Fruit fly (Drosophila melanogaster): Measurements from ENCODE around the gene CG31642.
A peak's percentile ranks its signal among the peaks of the same experiment; 100 is the strongest.

CG31642 gene

dm6 chr2L:6082936-6083627 lies 35.2 kb upstream of the CG31642 start (continued):
- TF ChIP-seq CG3281 (GFP tag; optimal IDR thresholded peaks at IDR 0.05) (peak; percentile 32), CG13287 (GFP tag; IDR thresholded peaks at IDR 0.05; ENCODE audit: partially characterized antibody) (0 out of 2 replicates have a peak, but pooled peaks have one; percentile 26), CG4424 (GFP tag; optimal IDR thresholded peaks at IDR 0.05) (no peak), CG14014 (GFP tag; IDR thresholded peaks at IDR 0.05) (peak; percentile 11; the same call in 1 of the 2 replicates), Asciz (GFP tag; optimal IDR thresholded peaks at IDR 0.05) (no peak), CG4820 (GFP tag; optimal IDR thresholded peaks at IDR 0.05) (no peak), abd-A (tag; optimal IDR thresholded peaks at IDR 0.05) (peak; percentile 66), CG17802 (tag; optimal IDR thresholded peaks at IDR 0.05) (no peak), crp (GFP tag; optimal IDR thresholded peaks at IDR 0.05) (no peak), CG9797 (GFP tag; optimal IDR thresholded peaks at IDR 0.05) (no peak), Ets97D (GFP tag; optimal IDR thresholded peaks at IDR 0.05) (no peak), zfh2 (GFP tag; optimal IDR thresholded peaks at IDR 0.05) (no peak), CG1233 (GFP tag; optimal IDR thresholded peaks at IDR 0.05) (peak; percentile 2), gsb-n (tag; optimal IDR thresholded peaks at IDR 0.05) (peak; percentile 1), CG12155 (GFP tag; optimal IDR thresholded peaks at IDR 0.05) (peak; percentile 27), tx (GFP tag; optimal IDR thresholded peaks at IDR 0.05) (no peak), hkb (optimal IDR thresholded peaks at IDR 0.05) (no peak), hkb (GFP tag; IDR thresholded peaks at IDR 0.05) (0 out of 2 replicates have a peak, but pooled peaks have one; percentile 16), lbe (GFP tag; optimal IDR thresholded peaks at IDR 0.05) (peak; percentile 24)

dm6 chr2L:6084694-6085093 lies 33.6 kb upstream of the CG31642 start:
- peak; percentile 63 for TF ChIP-seq sug (tag; optimal IDR thresholded peaks at IDR 0.05)
- peak; percentile 91 for TF ChIP-seq CG2199 (GFP tag; IDR thresholded peaks at IDR 0.05)
- no peak for TF ChIP-seq CG13624 (GFP tag; optimal IDR thresholded peaks at IDR 0.05)
- TF ChIP-seq mirr (GFP tag; optimal IDR thresholded peaks at IDR 0.05) = peak; percentile 85
- TF ChIP-seq CG8290 (GFP tag; optimal IDR thresholded peaks at IDR 0.05) = no peak
- TF ChIP-seq CG8290 (tag; optimal IDR thresholded peaks at IDR 0.05) = peak in 1 of 2 experiments; percentile 2
- TF ChIP-seq slbo (GFP tag; IDR thresholded peaks at IDR 0.05) = no peak
- no peak for TF ChIP-seq Ravus (GFP tag; IDR thresholded peaks at IDR 0.05)
- TF ChIP-seq CG18619 (GFP tag; optimal IDR thresholded peaks at IDR 0.05) = no peak
- TF ChIP-seq Taf1 (GFP tag; IDR thresholded peaks at IDR 0.05) = no peak
- no peak for TF ChIP-seq Nf-YB (GFP tag; optimal IDR thresholded peaks at IDR 0.05)
- TF ChIP-seq Dip2 (GFP tag; IDR thresholded peaks at IDR 0.05) = no peak
- peak; percentile 17 for TF ChIP-seq Deaf1 (tag; optimal IDR thresholded peaks at IDR 0.05)
- TF ChIP-seq CG6175 (GFP tag; IDR thresholded peaks at IDR 0.05) = 0 out of 3 replicates have a peak, but pooled peaks have one; percentile 15
- TF ChIP-seq oc (tag; optimal IDR thresholded peaks at IDR 0.05) = no peak
- no peak for TF ChIP-seq PHDP (tag; optimal IDR thresholded peaks at IDR 0.05)
- TF ChIP-seq tap (tag; optimal IDR thresholded peaks at IDR 0.05) = no peak
- no peak for TF ChIP-seq CG10321 (GFP tag; IDR thresholded peaks at IDR 0.05)
- no peak for TF ChIP-seq CTCF (GFP tag; optimal IDR thresholded peaks at IDR 0.05)
- no peak for TF ChIP-seq HHEX (GFP tag; optimal IDR thresholded peaks at IDR 0.05)
- TF ChIP-seq prd (optimal IDR thresholded peaks at IDR 0.05) = no peak
- no peak for TF ChIP-seq prd (GFP tag; IDR thresholded peaks at IDR 0.05)
- TF ChIP-seq MTF-1 (GFP tag; optimal IDR thresholded peaks at IDR 0.05; ENCODE audit: borderline replicate concordance) = peak; percentile 38
- peak; percentile 19 for TF ChIP-seq CG18599 (GFP tag; optimal IDR thresholded peaks at IDR 0.05)
- no peak for TF ChIP-seq zf30C (GFP tag; optimal IDR thresholded peaks at IDR 0.05)
- no peak for TF ChIP-seq CG7556 (GFP tag; optimal IDR thresholded peaks at IDR 0.05)
- no peak for TF ChIP-seq Rfx (GFP tag; IDR thresholded peaks at IDR 0.05)
- TF ChIP-seq tio (GFP tag; optimal IDR thresholded peaks at IDR 0.05) = no peak
- no peak for TF ChIP-seq CG2889 (GFP tag; IDR thresholded peaks at IDR 0.05)
- TF ChIP-seq GATAe (GFP tag; conservative IDR thresholded peaks at IDR 0.05) = peak; percentile 51; the same call in 1 of the 2 replicates
- TF ChIP-seq CG15601 (tag; optimal IDR thresholded peaks at IDR 0.05) = no peak
- no peak for TF ChIP-seq CG15073 (GFP tag; optimal IDR thresholded peaks at IDR 0.05)
- no peak for TF ChIP-seq tin (GFP tag; optimal IDR thresholded peaks at IDR 0.05)

Data from whole organism, embryonic.